Worm (Caenorhabditis elegans): ENCODE results near the gene F42F12.14.

DNA sequence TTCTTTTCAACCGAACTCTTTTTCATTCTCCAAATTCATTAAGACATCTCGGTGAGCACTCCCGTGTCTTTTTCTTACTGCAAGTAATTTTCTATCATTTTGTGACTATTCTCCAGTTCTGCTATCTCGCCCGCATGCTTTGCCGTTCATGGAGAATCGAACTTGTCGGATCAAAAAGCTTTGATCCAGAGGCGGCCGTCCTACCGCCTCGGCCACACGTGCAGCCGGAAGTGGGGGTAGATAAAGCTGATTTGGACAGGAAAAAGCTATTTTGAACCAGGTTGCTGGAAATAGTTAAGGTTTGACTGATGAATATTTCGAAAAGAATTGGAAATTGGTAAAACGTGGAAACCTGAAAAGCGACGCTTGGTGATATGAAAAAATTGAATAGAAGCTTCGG is 44.2 kb upstream of the F42F12.14 start:
- no peak for TF ChIP-seq unc-42 (tag; optimal IDR thresholded peaks at IDR 0.05)
- no peak for TF ChIP-seq ceh-9 (tag; optimal IDR thresholded peaks at IDR 0.05)
- no peak for TF ChIP-seq ets-4 (tag; optimal IDR thresholded peaks at IDR 0.05)
- TF ChIP-seq fax-1 (tag; optimal IDR thresholded peaks at IDR 0.05): no peak
- TF ChIP-seq F13H6.1 (tag; optimal IDR thresholded peaks at IDR 0.05): no peak
- TF ChIP-seq elt-4 (tag; optimal IDR thresholded peaks at IDR 0.05): no peak
- no peak for TF ChIP-seq K09A11.1 (tag; optimal IDR thresholded peaks at IDR 0.05; ENCODE audit: insufficient read depth)
- TF ChIP-seq che-1 (tag; optimal IDR thresholded peaks at IDR 0.05): no peak
- TF ChIP-seq fkh-10 (GFP tag; optimal IDR thresholded peaks at IDR 0.05): no peak
- TF ChIP-seq ama-1 (optimal IDR thresholded peaks at IDR 0.05): no peak
- TF ChIP-seq ceh-48 (tag; optimal IDR thresholded peaks at IDR 0.05): no peak
- TF ChIP-seq ceh-34 (tag; optimal IDR thresholded peaks at IDR 0.05): no peak

Measured in whole organism, late embryonic.